Worm (Caenorhabditis elegans) whole organism, L1 larva: ENCODE measurements around the gene srx-128.

Experiments used
- C04F5.9 ChIP-seq: sonication (generic microtip); optimal IDR thresholded peaks from 2 replicates; lab custom pipeline; 2016; ENCODE audit warnings: missing genetic modification characterization, missing compliant biosample characterization
- efl-1 ChIP-seq, 4 experiments: fragments of 150-350 bp; optimal IDR thresholded peaks in 3 of 4; peaks in 1 of 4; 1 replicate in 1 of 4; 2 replicates in 3 of 4; lab custom pipeline; 2014; ENCODE audit warnings: missing biosample characterization in 2 of 4, missing genetic modification characterization in 2 of 4, missing genetic modification reagents in 2 of 4
- elt-2 ChIP-seq: sonication (generic microtip); optimal IDR thresholded peaks from 2 replicates; lab custom pipeline; 2016; ENCODE audit warnings: missing genetic modification characterization, mild to moderate bottlenecking, inconsistent platforms, missing compliant biosample characterization, missing genetic modification reagents
- lin-15B ChIP-seq: fragments of 150-350 bp; sonication (generic microtip); optimal IDR thresholded peaks from 3 replicates; lab custom pipeline; 2014; ENCODE audit warnings: missing biosample characterization, missing genetic modification characterization
- nhr-20 ChIP-seq: sonication (generic microtip); optimal IDR thresholded peaks from 2 replicates; lab custom pipeline; 2016; ENCODE audit warnings: mild to moderate bottlenecking, missing genetic modification characterization, missing compliant biosample characterization
- skn-1 ChIP-seq: fragments of 150-350 bp; optimal IDR thresholded peaks from 2 replicates; lab custom pipeline; 2014; ENCODE audit warnings: missing biosample characterization, missing genetic modification characterization
- unc-130 ChIP-seq: fragments of 150-350 bp; optimal IDR thresholded peaks from 2 replicates; lab custom pipeline; 2017; ENCODE audit warnings: missing biosample characterization, missing genetic modification characterization, inconsistent platforms
- xbp-1 ChIP-seq: sonication (generic microtip); optimal IDR thresholded peaks from 2 replicates; lab custom pipeline; 2016; ENCODE audit warnings: missing genetic modification characterization, missing compliant biosample characterization
- zag-1 ChIP-seq: fragments of 150-350 bp; optimal IDR thresholded peaks from 2 replicates; lab custom pipeline; 2014; ENCODE audit warnings: missing biosample characterization, missing genetic modification characterization
- ztf-11 ChIP-seq, 2 experiments: sonication (generic microtip); optimal IDR thresholded peaks; 2 replicates each; lab custom pipeline; 2016 to 2017; ENCODE audit warnings: missing genetic modification characterization in 2 of 2, missing biosample characterization in 1 of 2, missing compliant biosample characterization in 1 of 2

- TF ChIP-seq zag-1 (tag; lab: Kevin White, UChicago) (no peak), elt-2 (tag; lab: Kevin White, UChicago) (no peak), efl-1 (optimal IDR thresholded peaks at IDR 0.05; lab: Kevin White, UChicago) (no peak), efl-1 (GFP tag; optimal IDR thresholded peaks at IDR 0.05 in 1 of 2; lab: Kevin White, UChicago) (no peak), C04F5.9 (tag; lab: Kevin White, UChicago) (no peak), lin-15B (tag; lab: Kevin White, UChicago) (no peak), ztf-11 (tag; optimal IDR thresholded peaks at IDR 0.05; lab: Kevin White, UChicago) (no peak), unc-130 (tag; lab: Kevin White, UChicago) (no peak), nhr-20 (tag; lab: Kevin White, UChicago) (no peak), skn-1 (tag; lab: Kevin White, UChicago) (no peak), xbp-1 (no peak)
Observed at ce11 chrV:13845136-13845535, 7.9 kb downstream of the srx-128 start, which contains the start of gene srx-131.
